Worm (Caenorhabditis elegans) whole organism, L2 larva: Measurements from ENCODE around the gene lgc-56.

Experiments used
- dmd-4 ChIP-seq: sonication (generic microtip); optimal IDR thresholded peaks from 2 replicates; lab custom pipeline; 2017; ENCODE audit warnings: missing biosample characterization, missing genetic modification characterization
- fos-1 ChIP-seq: fragments of 150-350 bp; optimal IDR thresholded peaks from 2 replicates; lab custom pipeline; 2014; ENCODE audit warnings: missing biosample characterization, missing genetic modification characterization
- lin-11 ChIP-seq: fragments of 150-350 bp; sonication (generic microtip); optimal IDR thresholded peaks from 2 replicates; lab custom pipeline; 2014; ENCODE audit warnings: missing biosample characterization, missing genetic modification characterization, inconsistent platforms, mixed read lengths
- lin-13 ChIP-seq: fragments of 150-350 bp; optimal IDR thresholded peaks from 2 replicates; lab custom pipeline; 2014; ENCODE audit warnings: missing biosample characterization, missing genetic modification reagents, missing genetic modification characterization
- unc-39 ChIP-seq: fragments of 150-350 bp; optimal IDR thresholded peaks from 2 replicates; lab custom pipeline; 2014; ENCODE audit warnings: missing biosample characterization, missing genetic modification characterization

DNA sequence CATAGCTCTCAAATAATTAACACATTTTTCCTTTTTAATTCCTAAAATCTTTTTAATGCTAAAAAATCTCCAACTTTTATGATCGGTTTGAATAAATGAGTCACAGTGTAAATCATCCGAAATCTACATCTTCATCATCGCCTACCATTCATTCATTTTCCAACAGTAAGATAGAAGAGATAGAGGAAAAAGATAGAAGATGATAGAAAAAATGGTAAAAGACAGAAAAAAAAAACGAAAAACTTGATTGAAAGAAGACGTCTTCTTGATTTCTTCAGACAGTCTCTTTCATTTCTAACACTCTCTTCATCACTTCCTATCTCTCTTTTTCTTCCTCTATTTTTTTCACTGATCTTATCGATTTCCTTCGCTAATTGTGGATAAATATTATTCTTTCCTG, 27.0 kb upstream of the lgc-56 start:
- TF ChIP-seq lin-11 (tag; lab: Kevin White, UChicago) (no peak), unc-39 (no peak), fos-1 (tag; lab: Kevin White, UChicago) (peak; percentile 34), lin-13 (GFP tag; lab: Kevin White, UChicago) (no peak), dmd-4 (tag; lab: Kevin White, UChicago) (no peak)
